Worm (Caenorhabditis elegans) whole organism, L3 larva: ENCODE results near the gene F14H12.2.

Experiments
- ZK546.5 ChIP-seq: sonication (generic microtip); optimal IDR thresholded peaks from 2 replicates; lab custom pipeline; 2017; ENCODE audit warnings: missing biosample characterization, missing genetic modification characterization
- ama-1 ChIP-seq: fragments of 150-350 bp; optimal IDR thresholded peaks from 2 replicates; lab custom pipeline; 2018
- ceh-28 ChIP-seq: fragments of 150-350 bp; optimal IDR thresholded peaks from 2 replicates; lab custom pipeline; 2014; ENCODE audit warnings: missing biosample characterization, missing genetic modification reagents, missing genetic modification characterization
- ceh-9 ChIP-seq: sonication (generic microtip); optimal IDR thresholded peaks from 2 replicates; lab custom pipeline; 2018; ENCODE audit warnings: missing biosample characterization, missing genetic modification characterization
- daf-12 ChIP-seq: fragments of 150-350 bp; optimal IDR thresholded peaks from 2 replicates; lab custom pipeline; 2014; ENCODE audit warnings: missing biosample characterization, missing genetic modification reagents, missing genetic modification characterization
- egl-27 ChIP-seq: sonication (generic microtip); optimal IDR thresholded peaks from 4 replicates; lab custom pipeline; 2017; ENCODE audit warnings: missing biosample characterization, missing genetic modification reagents, missing genetic modification characterization
- elt-2 ChIP-seq: sonication (generic microtip); optimal IDR thresholded peaks from 2 replicates; lab custom pipeline; 2016; ENCODE audit warnings: missing genetic modification reagents, mild to moderate bottlenecking, missing genetic modification characterization, missing compliant biosample characterization
- elt-3 ChIP-seq, 3 experiments: fragments of 150-350 bp in 1 of 3; sonication (generic microtip) in 2 of 3; optimal IDR thresholded peaks; 2 replicates in 2 of 3; 4 replicates in 1 of 3; lab custom pipeline; 2014 to 2017; ENCODE audit warnings: missing biosample characterization in 3 of 3, missing genetic modification characterization in 3 of 3
- fkh-10 ChIP-seq: sonication (generic microtip); optimal IDR thresholded peaks from 2 replicates; lab custom pipeline; 2017; ENCODE audit warnings: missing biosample characterization, missing genetic modification reagents, missing genetic modification characterization
- mml-1 ChIP-seq: fragments of 150-350 bp; sonication (generic microtip); optimal IDR thresholded peaks from 3 replicates; lab custom pipeline; 2014; ENCODE audit warnings: missing biosample characterization, missing genetic modification characterization
- nhr-11 ChIP-seq: fragments of 150-350 bp; optimal IDR thresholded peaks from 2 replicates; lab custom pipeline; 2014; ENCODE audit warnings: missing biosample characterization, missing genetic modification characterization
- nhr-12 ChIP-seq: fragments of 150-350 bp; optimal IDR thresholded peaks from 2 replicates; lab custom pipeline; 2014; ENCODE audit warnings: missing biosample characterization, missing genetic modification characterization
- nhr-28 ChIP-seq: fragments of 150-350 bp; optimal IDR thresholded peaks from 2 replicates; lab custom pipeline; 2014; ENCODE audit warnings: missing biosample characterization, missing genetic modification characterization
- nhr-67 ChIP-seq: fragments of 150-350 bp; optimal IDR thresholded peaks from 2 replicates; lab custom pipeline; 2014; ENCODE audit warnings: missing biosample characterization, missing genetic modification characterization
- nhr-77 ChIP-seq: fragments of 150-350 bp; optimal IDR thresholded peaks from 2 replicates; lab custom pipeline; 2014; ENCODE audit warnings: missing biosample characterization, missing genetic modification characterization
- pqm-1 ChIP-seq: fragments of 150-350 bp; optimal IDR thresholded peaks from 2 replicates; lab custom pipeline; 2017; ENCODE audit warnings: missing biosample characterization, missing genetic modification characterization, inconsistent platforms
- sea-2 ChIP-seq: fragments of 150-350 bp; sonication (generic microtip); optimal IDR thresholded peaks from 4 replicates; lab custom pipeline; 2014; ENCODE audit warnings: missing biosample characterization, missing genetic modification reagents, missing genetic modification characterization
- snpc-4 ChIP-seq: fragments of 150-350 bp; optimal IDR thresholded peaks from 2 replicates; lab custom pipeline; 2014; ENCODE audit warnings: missing biosample characterization, missing genetic modification characterization
- tbx-2 ChIP-seq: sonication (generic microtip); optimal IDR thresholded peaks from 2 replicates; lab custom pipeline; 2016; ENCODE audit warnings: mild to moderate bottlenecking, missing genetic modification characterization, missing compliant biosample characterization
- unc-39 ChIP-seq: sonication (generic microtip); optimal IDR thresholded peaks from 4 replicates; lab custom pipeline; 2017; ENCODE audit warnings: missing biosample characterization, missing genetic modification characterization
- zag-1 ChIP-seq: fragments of 150-350 bp; optimal IDR thresholded peaks from 2 replicates; lab custom pipeline; 2014; ENCODE audit warnings: missing biosample characterization, missing genetic modification characterization

The F14H12.2 gene

DNA sequence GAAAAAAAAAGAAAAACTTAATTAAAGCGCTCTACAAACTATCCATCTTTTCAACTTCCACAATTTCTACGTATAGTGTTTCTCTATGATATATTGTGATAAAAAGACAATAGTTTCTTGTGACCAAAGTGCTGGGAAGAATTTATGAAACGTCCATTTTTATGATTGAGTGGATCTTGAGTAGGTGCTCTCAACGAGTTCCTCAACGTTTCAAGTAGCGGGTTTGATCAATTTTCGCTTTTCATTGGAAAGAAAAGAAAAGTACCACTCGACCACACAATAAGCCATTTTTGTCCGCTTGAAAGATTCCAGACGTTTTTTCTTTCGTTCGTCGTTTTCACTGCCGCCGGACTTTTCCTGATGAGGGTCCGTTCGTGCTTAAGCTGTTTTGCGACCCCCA lies 47.2 kb downstream of the F14H12.2 start:
- TF ChIP-seq snpc-4 (tag; lab: Kevin White, UChicago) (no peak), ZK546.5 (tag; lab: Kevin White, UChicago) (no peak), sea-2 (GFP tag; lab: Kevin White, UChicago) (no peak), zag-1 (tag; lab: Kevin White, UChicago) (no peak), fkh-10 (no peak), ama-1 (lab: Kevin White, UChicago) (no peak), ceh-9 (tag; lab: Kevin White, UChicago) (no peak), nhr-12 (no peak), mml-1 (no peak), nhr-67 (no peak), elt-3 (tag; optimal IDR thresholded peaks at IDR 0.05; lab: Kevin White, UChicago) (no peak), nhr-77 (tag; lab: Kevin White, UChicago) (no peak), ceh-28 (no peak), pqm-1 (tag; lab: Kevin White, UChicago) (no peak), nhr-11 (tag; lab: Kevin White, UChicago) (no peak), daf-12 (tag; lab: Kevin White, UChicago) (no peak), tbx-2 (no peak), unc-39 (tag; lab: Kevin White, UChicago) (no peak), egl-27 (tag; lab: Kevin White, UChicago) (no peak), elt-2 (tag; lab: Kevin White, UChicago) (no peak)

ce11 chrX:4400296-4400695 lies 50.0 kb downstream of the F14H12.2 start:
- TF ChIP-seq nhr-28 (tag; lab: Kevin White, UChicago) = no peak
- no peak for TF ChIP-seq snpc-4 (tag; lab: Kevin White, UChicago)
